Worm (Caenorhabditis elegans) whole organism, dauer: Measurements from ENCODE around the gene C16A3.5.

Source experiments
- unc-62 ChIP-seq: sonication (generic microtip); optimal IDR thresholded peaks from 2 replicates; lab custom pipeline; 2017; ENCODE audit warnings: missing biosample characterization, missing genetic modification reagents, missing genetic modification characterization

Gene C16A3.5

ce11 chrIII:6359171-6359854, 21.3 kb upstream of the C16A3.5 start:
- TF ChIP-seq unc-62 (GFP tag; lab: Kevin White, UChicago), result no peak

- no peak for TF ChIP-seq unc-62 (GFP tag; lab: Kevin White, UChicago)
These were observed 20.5 kb upstream of the C16A3.5 start for ce11 chrIII:6360114-6360513.

ce11 chrIII:6360825-6361224, 19.7 kb upstream of the C16A3.5 start:
- TF ChIP-seq unc-62 (GFP tag; lab: Kevin White, UChicago), result no peak

- no peak for TF ChIP-seq unc-62 (GFP tag; lab: Kevin White, UChicago)
These were observed 19.0 kb upstream of the C16A3.5 start for ce11 chrIII:6361560-6361959.

ce11 chrIII:6362323-6362922, 18.1 kb upstream of the C16A3.5 start:
- no peak for TF ChIP-seq unc-62 (GFP tag; lab: Kevin White, UChicago)

- no peak for TF ChIP-seq unc-62 (GFP tag; lab: Kevin White, UChicago)
These were observed 16.2 kb upstream of the C16A3.5 start for ce11 chrIII:6364395-6364794.

- no peak for TF ChIP-seq unc-62 (GFP tag; lab: Kevin White, UChicago)
These were observed 12.9 kb upstream of the C16A3.5 start, which contains the start of the genes C56G2.15 and thoc-2 for ce11 chrIII:6367712-6368111. Gene C56G2.15, minus strand, starts transcription at chrIII:6367899. Gene thoc-2, plus strand, starts transcription at chrIII:6368042.

ce11 chrIII:6368524-6368923, 12.0 kb upstream of the C16A3.5 start:
- TF ChIP-seq unc-62 (GFP tag; lab: Kevin White, UChicago), result no peak

ce11 chrIII:6373850-6374474, 6.6 kb upstream of the C16A3.5 start:
- TF ChIP-seq unc-62 (GFP tag; lab: Kevin White, UChicago), result no peak

- TF ChIP-seq unc-62 (GFP tag; lab: Kevin White, UChicago), result no peak
These were observed 5.6 kb upstream of the C16A3.5 start, which contains the start of the genes rps-13 and nfx-1 for ce11 chrIII:6374947-6375415. Gene rps-13, minus strand, starts transcription at chrIII:6374997. Gene nfx-1, plus strand, starts transcription at chrIII:6375379.

- no peak for TF ChIP-seq unc-62 (GFP tag; lab: Kevin White, UChicago)
These were observed 1.4 kb upstream of the C16A3.5 start, which contains the start of gene C16A3.6 for ce11 chrIII:6379129-6379528. Gene C16A3.6, plus strand, starts transcription at chrIII:6379212.

ce11 chrIII:6381584-6382391, 1.2 kb downstream of the C16A3.5 start, which contains the start of gene znf-622:
Gene znf-622, plus strand, starts transcription at chrIII:6381634.
- TF ChIP-seq unc-62 (GFP tag; lab: Kevin White, UChicago), result no peak

- TF ChIP-seq unc-62 (GFP tag; lab: Kevin White, UChicago), result no peak
These were observed 2.5 kb downstream of the C16A3.5 start, which contains the start of gene let-716 for ce11 chrIII:6382987-6383602. Gene let-716, plus strand, starts transcription at chrIII:6383552.

- no peak for TF ChIP-seq unc-62 (GFP tag; lab: Kevin White, UChicago)
These were observed 9.0 kb downstream of the C16A3.5 start, which contains the start of gene C16A3.2 for ce11 chrIII:6389533-6389932. Gene C16A3.2, plus strand, starts transcription at chrIII:6389833.

ce11 chrIII:6390644-6391043, 10.1 kb downstream of the C16A3.5 start, which contains the start of gene smrc-1:
Gene smrc-1, plus strand, starts transcription at chrIII:6390944.
- TF ChIP-seq unc-62 (GFP tag; lab: Kevin White, UChicago), result no peak
